Worm (Caenorhabditis elegans): ENCODE data around the gene C33A11.2.

Gene C33A11.2

DNA sequence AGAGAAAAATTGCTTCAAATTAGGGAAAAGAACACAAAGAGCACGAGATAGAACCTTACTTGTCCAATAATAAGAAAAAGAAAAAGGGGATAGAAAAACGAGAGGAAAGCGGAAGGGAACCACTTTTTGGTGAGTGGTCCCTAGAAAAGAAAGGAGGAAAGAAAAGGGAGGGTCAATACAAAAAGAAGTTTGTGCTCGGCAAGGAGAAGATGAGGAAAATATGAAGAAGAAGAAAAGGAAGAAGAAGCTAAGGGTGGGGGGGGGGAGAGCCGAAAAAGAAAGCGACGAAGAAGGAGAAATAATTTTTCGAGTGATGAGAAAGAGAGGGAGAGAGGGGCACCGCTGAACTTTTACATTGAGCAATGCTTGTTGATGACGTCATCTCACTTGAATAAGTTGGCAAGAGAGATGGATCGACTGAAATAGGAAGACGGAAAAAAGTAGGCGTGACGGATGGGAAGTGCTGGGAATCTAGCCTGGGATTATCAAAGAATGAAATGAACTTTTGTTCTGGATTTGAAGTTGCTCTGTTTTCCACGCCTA lies 20.1 kb downstream of the C33A11.2 start:
- TF ChIP-seq attf-6 (GFP tag; IDR thresholded peaks at IDR 0.05), result no peak
- TF ChIP-seq bed-1 (GFP tag; IDR thresholded peaks at IDR 0.05), result no peak
- TF ChIP-seq F39B2.1 (GFP tag; IDR thresholded peaks at IDR 0.05), result no peak
- no peak for TF ChIP-seq hlh-12 (tag; optimal IDR thresholded peaks at IDR 0.05)
- peak; percentile 37 for TF ChIP-seq somi-1 (GFP tag; optimal IDR thresholded peaks at IDR 0.05)
- no peak for TF ChIP-seq rpc-1 (optimal IDR thresholded peaks at IDR 0.05)
- TF ChIP-seq rpc-1 (tag; optimal IDR thresholded peaks at IDR 0.05), result no peak
- TF ChIP-seq lir-1 (GFP tag; conservative IDR thresholded peaks at IDR 0.05), result no peak
- no peak for TF ChIP-seq F57C9.4 (tag; optimal IDR thresholded peaks at IDR 0.05)
- TF ChIP-seq ccch-3 (GFP tag; optimal IDR thresholded peaks at IDR 0.05), result no peak
- TF ChIP-seq lin-40 (tag; optimal IDR thresholded peaks at IDR 0.05), result peak; percentile 55
- no peak for TF ChIP-seq Y67H2A.10 (GFP tag; conservative IDR thresholded peaks at IDR 0.05)
- peak; percentile 35 for TF ChIP-seq ceh-27 (GFP tag; optimal IDR thresholded peaks at IDR 0.05)
- TF ChIP-seq hlh-26 (GFP tag; conservative IDR thresholded peaks at IDR 0.05), result no peak
- no peak for TF ChIP-seq F22D6.2 (tag; optimal IDR thresholded peaks at IDR 0.05)
- no peak for TF ChIP-seq hmg-20 (GFP tag; IDR thresholded peaks at IDR 0.05)
- TF ChIP-seq hmg-1.2 (GFP tag; IDR thresholded peaks at IDR 0.05), result peak; percentile 31; the same call in 1 of the 2 replicates
- TF ChIP-seq zfh-2 (GFP tag; conservative IDR thresholded peaks at IDR 0.05), result 0 out of 2 replicates have a peak, but pooled peaks have one; percentile 38
- TF ChIP-seq lin-35 (GFP tag; optimal IDR thresholded peaks at IDR 0.05), result peak in 1 of 3 experiments; percentile 39
- no peak for TF ChIP-seq F37B4.10 (GFP tag; IDR thresholded peaks at IDR 0.05)
- no peak for TF ChIP-seq ama-1 (optimal IDR thresholded peaks at IDR 0.05)
- peak in 1 of 2 experiments; percentile 8 for TF ChIP-seq ama-1 (GFP tag; optimal IDR thresholded peaks at IDR 0.05)
- TF ChIP-seq chd-7 (tag; optimal IDR thresholded peaks at IDR 0.05), result peak; percentile 23
- no peak for TF ChIP-seq pha-4 (tag; optimal IDR thresholded peaks at IDR 0.05)
- TF ChIP-seq atf-7 (tag; optimal IDR thresholded peaks at IDR 0.05), result peak; percentile 85
- TF ChIP-seq K11D2.4 (GFP tag; IDR thresholded peaks at IDR 0.05), result 0 out of 2 replicates have a peak, but pooled peaks have one; percentile 22
- peak; percentile 40 for TF ChIP-seq K12H6.12 (tag; optimal IDR thresholded peaks at IDR 0.05)
- TF ChIP-seq nfya-2 (GFP tag; IDR thresholded peaks at IDR 0.05), result no peak
- TF ChIP-seq cebp-1 (GFP tag; IDR thresholded peaks at IDR 0.05), result no peak
- peak; percentile 41 for TF ChIP-seq cebp-1 (tag; optimal IDR thresholded peaks at IDR 0.05)

DNA sequence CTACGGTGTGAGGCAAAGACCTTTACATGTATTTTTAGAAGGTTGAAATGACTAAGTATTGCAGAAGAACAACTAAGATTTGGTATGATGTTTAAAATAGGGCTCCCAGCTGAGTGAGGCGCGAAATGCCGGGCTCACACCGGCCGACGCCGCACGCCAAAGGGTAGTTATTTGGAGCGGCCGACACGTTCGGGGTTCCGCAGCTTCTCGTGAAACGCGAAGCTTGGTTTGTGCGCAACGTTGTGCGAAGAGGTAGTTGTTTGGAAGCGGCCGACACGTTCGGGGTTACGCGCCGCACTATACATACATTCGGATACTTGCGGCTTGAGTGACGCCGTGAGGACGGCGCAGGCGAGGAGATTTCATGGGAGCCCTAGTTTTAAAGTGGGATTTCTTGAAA lies 22.5 kb downstream of the C33A11.2 start:
- TF ChIP-seq hmg-1.2 (GFP tag; IDR thresholded peaks at IDR 0.05) (0 out of 2 replicates have a peak, but pooled peaks have one; percentile 4), snpc-4 (GFP tag; optimal IDR thresholded peaks at IDR 0.05) (peak; percentile 11), snpc-4 (tag; optimal IDR thresholded peaks at IDR 0.05) (peak in 3 of 4 experiments; percentile 52 to 89 (median 79)), snpc-1.3 (tag; optimal IDR thresholded peaks at IDR 0.05; ENCODE audit: insufficient read depth) (no peak), hsf-1 (GFP tag; IDR thresholded peaks at IDR 0.05) (0 out of 2 replicates have a peak, but pooled peaks have one; percentile 36), bed-2 (GFP tag; IDR thresholded peaks at IDR 0.05) (0 out of 2 replicates have a peak, but pooled peaks have one; percentile 44), dpl-1 (GFP tag; optimal IDR thresholded peaks at IDR 0.05) (no peak), zfh-2 (GFP tag; conservative IDR thresholded peaks at IDR 0.05) (peak; percentile 79), B0019.2 (GFP tag; conservative IDR thresholded peaks at IDR 0.05) (no peak)

DNA sequence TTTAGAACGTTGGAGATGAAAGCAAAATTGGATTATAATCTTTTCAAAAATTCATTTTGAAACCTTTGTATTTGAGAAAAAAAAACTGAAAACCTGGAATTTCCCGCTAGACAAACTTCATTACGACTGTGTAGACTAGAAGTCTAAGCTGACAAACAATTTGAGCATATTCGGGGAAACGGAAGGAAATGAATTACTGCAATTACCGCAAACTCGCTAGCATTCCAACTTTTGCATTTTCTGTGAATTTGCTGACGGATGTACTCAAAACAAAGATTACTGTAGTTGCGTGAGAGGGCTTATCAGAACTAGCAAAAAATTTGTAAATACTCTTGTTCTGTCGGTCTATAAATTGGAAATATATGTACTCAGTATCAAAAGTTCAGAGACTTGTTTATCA lies 24.1 kb downstream of the C33A11.2 start:
- TF ChIP-seq attf-6 (GFP tag; IDR thresholded peaks at IDR 0.05), result no peak
- peak; percentile 66 for TF ChIP-seq sdz-38 (tag; optimal IDR thresholded peaks at IDR 0.05)
